Worm (Caenorhabditis elegans): ENCODE measurements around the gene F16G10.7.

ce11 chrII:2415439-2415838, 35.4 kb upstream of the F16G10.7 start, which contains the start of gene fbxa-4:
- TF ChIP-seq ama-1 (optimal IDR thresholded peaks at IDR 0.05), result no peak
- no peak for TF ChIP-seq tbx-37 (GFP tag; conservative IDR thresholded peaks at IDR 0.05)
- TF ChIP-seq sea-1 (GFP tag; conservative IDR thresholded peaks at IDR 0.05), result no peak
- no peak for TF ChIP-seq pes-1 (GFP tag; IDR thresholded peaks at IDR 0.05)
- no peak for TF ChIP-seq B0310.2 (tag; optimal IDR thresholded peaks at IDR 0.05)
- no peak for TF ChIP-seq tra-4 (tag; optimal IDR thresholded peaks at IDR 0.05)
- TF ChIP-seq ceh-13 (GFP tag; optimal IDR thresholded peaks at IDR 0.05), result no peak
- no peak for TF ChIP-seq flt-1 (GFP tag; IDR thresholded peaks at IDR 0.05)
- TF ChIP-seq scrt-1 (GFP tag; IDR thresholded peaks at IDR 0.05), result no peak
- no peak for TF ChIP-seq aly-1 (tag; optimal IDR thresholded peaks at IDR 0.05)
- TF ChIP-seq hmg-4 (GFP tag; optimal IDR thresholded peaks at IDR 0.05), result no peak
- no peak for TF ChIP-seq ets-7 (tag; optimal IDR thresholded peaks at IDR 0.05)
- TF ChIP-seq hnd-1 (tag; optimal IDR thresholded peaks at IDR 0.05), result no peak
- TF ChIP-seq hmbx-1 (tag; optimal IDR thresholded peaks at IDR 0.05), result no peak

Data from whole organism, early embryonic.